Worm (Caenorhabditis elegans) whole organism, dauer: Measurements from ENCODE around the gene srh-214.

Experiments
- unc-62 ChIP-seq: sonication (generic microtip); optimal IDR thresholded peaks from 2 replicates; lab custom pipeline; 2017; ENCODE audit warnings: missing biosample characterization, missing genetic modification reagents, missing genetic modification characterization

Gene srh-214

DNA sequence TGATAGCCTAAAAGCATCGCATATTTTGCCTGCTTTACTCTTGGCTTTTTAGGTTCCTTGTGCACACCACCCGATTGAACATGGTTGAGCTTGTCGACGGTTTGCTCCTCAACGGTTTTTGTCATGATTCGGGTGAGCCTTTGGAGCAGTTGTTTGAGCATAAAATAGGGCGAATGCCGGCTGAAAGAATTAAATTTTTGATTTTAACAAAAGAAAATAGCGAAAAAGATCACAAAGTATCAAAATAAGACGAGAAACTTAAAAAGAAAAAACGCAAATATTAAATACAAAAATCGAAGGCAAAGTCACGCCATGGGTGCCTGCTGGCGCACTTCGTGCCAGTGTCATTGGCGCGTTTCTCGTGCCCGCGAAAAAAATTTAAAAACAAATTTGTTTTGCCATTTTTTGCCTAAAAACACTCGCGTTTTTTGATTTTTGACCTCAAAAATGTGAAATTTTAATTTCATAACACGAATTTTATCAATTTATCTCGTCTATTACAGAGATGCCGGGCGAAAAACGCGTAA lies 34.7 kb downstream of the srh-214 start, which contains the start of the genes ctps-1 and pus-1:
Gene ctps-1, plus strand, starts transcription at position 51 of the 527 bp plus-strand sequence.
Gene pus-1, minus strand, starts transcription at position 125 of the 527 bp plus-strand sequence.
- TF ChIP-seq unc-62 (GFP tag; lab: Kevin White, UChicago): no peak

DNA sequence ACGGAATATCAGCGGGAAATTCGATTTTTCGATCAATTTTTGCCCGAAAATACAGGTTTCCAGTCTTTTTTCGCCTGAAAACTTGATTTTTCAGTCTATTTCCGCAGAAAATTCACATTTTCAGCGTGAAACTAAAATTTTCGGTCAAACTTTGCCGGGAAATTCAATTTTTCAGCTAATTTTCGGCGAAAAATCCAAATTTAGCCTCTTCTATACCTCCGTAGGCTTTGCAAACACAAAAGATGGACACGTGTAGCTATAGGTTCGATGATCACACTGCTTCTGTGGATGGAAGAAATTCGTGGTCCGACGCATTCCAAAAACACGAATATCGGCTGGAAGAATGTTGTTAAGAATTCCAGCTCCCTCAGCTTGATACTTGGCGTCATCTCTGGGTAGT lies 35.5 kb downstream of the srh-214 start:
- no peak for TF ChIP-seq unc-62 (GFP tag; lab: Kevin White, UChicago)

DNA sequence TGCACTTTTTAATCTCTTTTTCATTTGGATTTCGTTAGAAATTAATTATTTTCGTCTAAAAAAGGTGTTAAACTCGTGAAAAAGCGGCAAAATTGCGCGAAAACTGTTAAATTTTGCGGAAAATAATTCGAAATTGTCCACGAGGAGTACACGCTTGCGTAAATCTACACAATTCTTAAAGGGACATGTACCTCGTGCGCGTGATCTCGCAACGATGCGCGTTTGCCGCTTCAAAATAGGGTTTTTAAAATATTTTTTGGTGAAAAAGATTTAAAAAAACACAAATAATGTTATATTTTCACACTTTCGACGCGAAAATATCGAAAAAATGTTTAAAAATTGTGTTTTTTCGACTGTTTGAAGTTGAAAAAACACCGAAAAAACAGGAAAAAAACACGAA lies 36.2 kb downstream of the srh-214 start:
- no peak for TF ChIP-seq unc-62 (GFP tag; lab: Kevin White, UChicago)

DNA sequence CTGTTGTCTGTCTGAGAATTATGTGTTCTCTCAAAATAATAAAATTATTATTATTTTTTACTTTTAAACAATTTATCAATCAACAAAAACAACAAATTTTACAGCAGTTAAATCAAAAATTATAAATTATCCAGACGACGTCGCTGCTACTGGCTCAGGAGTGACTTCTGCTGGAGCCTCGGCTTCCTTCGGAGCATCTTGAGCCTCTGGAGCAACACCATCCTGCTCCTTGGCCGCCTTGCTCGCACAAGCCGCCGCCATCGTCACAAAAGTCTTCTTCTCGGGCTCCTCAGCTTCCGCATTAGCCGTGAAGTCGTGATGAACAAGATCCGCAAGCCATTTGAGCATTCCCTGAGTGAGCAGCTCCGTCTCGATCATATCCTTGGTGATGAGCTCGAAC lies 36.8 kb downstream of the srh-214 start:
- TF ChIP-seq unc-62 (GFP tag; lab: Kevin White, UChicago): no peak

DNA sequence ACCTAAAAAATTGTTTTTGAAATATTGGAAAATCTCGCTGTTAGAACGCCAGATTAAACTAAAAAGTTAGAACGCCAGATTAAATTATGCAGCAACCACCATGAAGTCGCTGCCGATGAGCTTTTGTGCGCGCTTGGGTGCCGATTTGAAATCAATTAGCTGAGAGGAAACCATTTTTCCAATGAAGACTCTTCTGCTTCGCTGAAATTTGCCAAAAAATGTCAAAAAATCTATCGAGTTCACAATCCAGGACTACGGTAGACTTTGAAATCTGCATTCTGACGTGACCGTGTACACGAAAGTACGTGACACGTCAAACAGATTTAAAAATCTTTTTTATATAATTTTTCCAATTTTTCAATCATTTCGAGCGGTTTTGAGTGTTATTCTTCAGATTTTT lies 40.6 kb downstream of the srh-214 start, which contains the start of gene immt-2:
Gene immt-2, plus strand, starts transcription at position 301 of the 400 bp plus-strand sequence.
- no peak for TF ChIP-seq unc-62 (GFP tag; lab: Kevin White, UChicago)

DNA sequence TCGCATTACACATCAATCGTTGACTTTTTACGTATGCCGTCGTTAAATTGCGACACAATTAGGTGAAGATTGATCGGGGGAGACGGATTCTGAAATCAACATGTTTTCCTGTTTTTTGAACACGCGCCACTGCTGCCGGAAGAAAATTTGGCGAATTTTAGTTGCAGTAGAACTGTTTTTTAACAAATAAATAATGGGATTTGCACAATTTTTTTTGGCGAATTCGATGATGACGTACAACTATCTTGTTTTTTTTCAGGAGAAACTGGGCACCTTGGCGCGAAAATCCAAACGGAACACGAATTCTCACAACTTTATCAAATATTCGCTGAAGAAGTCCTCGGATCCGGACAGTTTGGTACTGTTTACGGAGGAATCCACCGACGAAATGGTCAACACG lies 43.5 kb downstream of the srh-214 start:
- TF ChIP-seq unc-62 (GFP tag; lab: Kevin White, UChicago): no peak

DNA sequence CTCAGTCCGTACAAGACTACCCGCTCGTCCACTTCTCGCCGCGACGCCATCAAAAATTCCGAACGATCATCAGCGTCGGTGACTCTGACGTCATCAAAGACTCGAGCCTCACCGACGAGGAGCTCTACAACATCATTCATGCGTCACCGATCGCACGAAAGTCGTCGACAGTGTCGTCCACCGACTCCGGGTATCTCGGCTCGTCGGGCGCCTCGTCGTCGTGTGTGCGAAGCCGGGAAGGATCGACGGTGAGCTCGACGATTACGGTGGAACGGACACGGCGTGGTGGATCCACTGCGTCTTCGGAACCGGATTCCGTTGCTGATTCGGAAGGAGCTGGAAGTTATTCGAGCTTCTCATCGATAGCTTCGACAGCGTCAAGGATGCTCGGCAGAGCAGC lies 44.7 kb downstream of the srh-214 start:
- no peak for TF ChIP-seq unc-62 (GFP tag; lab: Kevin White, UChicago)

DNA sequence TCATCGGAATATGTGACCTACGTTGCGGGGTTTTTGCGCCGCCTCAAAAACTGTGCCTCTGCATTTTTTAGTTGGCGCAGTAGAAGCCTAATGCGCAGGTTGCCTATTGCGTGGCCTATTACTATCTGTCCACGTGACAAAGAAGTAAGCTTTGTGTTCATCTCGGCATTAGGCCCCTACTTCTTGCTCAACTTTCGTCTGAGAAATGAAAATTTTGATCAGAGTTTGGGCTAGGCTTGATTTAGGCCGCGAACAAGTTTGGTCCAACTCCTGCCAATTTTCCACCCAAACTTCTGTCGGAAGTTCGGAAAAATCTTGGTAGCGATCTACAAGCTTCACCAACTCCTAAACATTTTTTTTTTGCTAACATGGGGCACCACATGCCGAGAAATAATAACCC lies 47.6 kb downstream of the srh-214 start:
- TF ChIP-seq unc-62 (GFP tag; lab: Kevin White, UChicago): no peak

DNA sequence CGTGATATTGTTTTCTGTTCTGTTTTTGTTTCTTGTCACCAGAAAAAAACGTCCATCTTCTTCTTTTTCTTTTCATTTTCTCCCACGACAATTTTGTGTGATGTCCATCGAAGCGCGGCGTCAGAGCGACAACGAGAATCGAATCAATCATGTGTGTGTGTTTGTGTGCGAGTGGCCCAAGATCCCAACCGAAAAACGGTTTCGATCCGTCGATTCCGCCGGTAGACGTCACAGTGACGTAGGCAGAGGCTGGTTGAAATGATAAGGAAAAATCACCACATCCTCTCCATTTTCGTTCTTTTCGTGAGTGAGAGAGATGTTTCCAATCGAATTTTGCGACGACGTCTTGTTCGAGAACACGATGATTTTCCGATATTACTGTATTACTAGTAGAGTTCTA lies 49.0 kb downstream of the srh-214 start:
- no peak for TF ChIP-seq unc-62 (GFP tag; lab: Kevin White, UChicago)

DNA sequence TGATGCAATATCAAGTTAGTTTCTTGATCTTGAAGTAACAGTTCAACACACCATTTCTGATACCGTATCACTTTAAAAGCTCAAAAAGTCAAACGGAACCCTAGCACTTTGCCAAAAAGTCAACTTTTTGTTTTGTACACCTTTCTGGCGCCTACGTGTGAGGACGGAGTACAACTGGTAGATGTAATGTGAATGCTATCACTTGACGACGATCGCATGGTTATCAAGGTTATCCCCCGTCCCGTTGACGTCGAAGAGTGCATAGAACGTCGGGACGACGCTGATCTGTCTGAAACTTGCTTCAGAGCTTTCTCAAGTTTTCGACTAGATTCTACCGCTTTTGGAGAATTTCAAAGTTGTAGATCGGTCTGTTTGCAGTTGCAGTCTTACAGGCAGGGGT lies 49.6 kb downstream of the srh-214 start:
- TF ChIP-seq unc-62 (GFP tag; lab: Kevin White, UChicago): no peak

DNA sequence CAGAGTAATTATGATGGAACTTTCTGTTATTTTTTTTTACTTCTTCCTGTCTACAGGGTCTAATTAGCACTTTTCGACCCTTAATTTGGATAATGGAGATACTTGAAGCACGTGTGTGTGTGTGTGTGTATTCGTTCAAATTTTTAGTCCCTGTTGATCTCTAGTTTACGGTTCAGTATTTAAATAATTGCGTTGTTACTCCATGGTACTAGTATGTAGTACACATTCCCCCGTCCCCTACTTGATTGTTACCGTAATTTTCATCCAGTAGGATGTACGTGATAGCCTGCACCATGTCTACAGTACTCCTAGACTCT lies 50.3 kb downstream of the srh-214 start:
- no peak for TF ChIP-seq unc-62 (GFP tag; lab: Kevin White, UChicago)

DNA sequence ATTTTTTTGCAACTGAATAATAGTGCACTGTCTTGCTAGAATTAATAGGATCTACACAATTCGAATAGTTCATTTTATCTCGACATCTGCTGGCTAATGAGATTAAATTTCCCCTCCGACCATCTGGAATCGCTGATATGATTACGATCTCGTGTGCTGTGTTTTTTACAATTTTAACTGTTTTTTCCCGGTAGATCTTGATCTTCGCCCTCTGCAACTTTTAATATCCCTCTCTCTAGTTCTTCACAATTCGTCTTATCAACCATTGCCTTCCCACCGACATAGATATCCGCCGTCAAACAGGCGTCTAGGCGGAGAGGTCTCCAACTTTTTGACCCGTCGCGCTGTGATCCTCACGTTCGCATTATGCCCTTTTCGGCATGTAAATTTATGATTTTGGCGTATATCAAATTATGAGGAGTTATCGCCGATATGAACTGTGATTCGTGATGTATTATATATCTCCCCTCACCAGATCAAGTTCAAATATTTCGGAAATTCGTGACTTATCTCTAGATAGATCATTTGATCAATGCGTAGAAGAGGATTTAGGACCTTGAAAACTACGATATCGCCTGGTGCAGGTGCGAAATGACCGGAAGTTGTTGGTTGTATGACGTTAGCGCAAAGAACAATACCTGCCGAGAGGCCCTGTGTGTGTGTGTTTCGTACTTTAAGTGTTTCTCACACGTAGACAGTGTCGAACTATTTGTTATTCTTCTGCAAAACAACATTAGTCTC lies 50.8 kb downstream of the srh-214 start:
- TF ChIP-seq unc-62 (GFP tag; lab: Kevin White, UChicago): no peak
